Worm (Caenorhabditis elegans) whole organism, late embryonic: ENCODE results near the gene ced-8.

Experiments used
- C38D4.7 ChIP-seq: fragments of 200-800 bp; sonication (Bioruptor generic); optimal IDR thresholded peaks from 2 replicates; lab custom pipeline; 2018; ENCODE audit warnings: mild to moderate bottlenecking, missing genetic modification characterization, moderate library complexity, missing compliant biosample characterization
- F13H6.1 ChIP-seq: sonication (generic microtip); optimal IDR thresholded peaks from 2 replicates; lab custom pipeline; 2016; ENCODE audit warnings: missing genetic modification characterization, missing compliant biosample characterization
- T23F11.4 ChIP-seq: fragments of 200-800 bp; sonication (Bioruptor generic); optimal IDR thresholded peaks from 2 replicates; lab custom pipeline; 2018; ENCODE audit warnings: mild to moderate bottlenecking, missing genetic modification characterization, missing compliant biosample characterization
- Y22D7AL.16 ChIP-seq: sonication (generic microtip); optimal IDR thresholded peaks from 2 replicates; lab custom pipeline; 2016; ENCODE audit warnings: missing genetic modification characterization, missing compliant biosample characterization
- ahr-1 ChIP-seq: sonication (generic microtip); optimal IDR thresholded peaks from 2 replicates; lab custom pipeline; 2016; ENCODE audit warnings: missing genetic modification characterization, missing compliant biosample characterization
- ceh-18 ChIP-seq: sonication (generic microtip); optimal IDR thresholded peaks from 2 replicates; lab custom pipeline; 2016; ENCODE audit warnings: missing genetic modification characterization, missing compliant biosample characterization
- ceh-19 ChIP-seq: fragments of 200-800 bp; sonication (Bioruptor generic); optimal IDR thresholded peaks from 2 replicates; lab custom pipeline; 2018; ENCODE audit warnings: mild to moderate bottlenecking, missing genetic modification characterization, missing compliant biosample characterization
- ceh-2 ChIP-seq: sonication (generic microtip); optimal IDR thresholded peaks from 2 replicates; lab custom pipeline; 2016; ENCODE audit warnings: missing genotype, missing genetic modification characterization, missing compliant biosample characterization
- ceh-24 ChIP-seq: sonication (generic microtip); optimal IDR thresholded peaks from 2 replicates; lab custom pipeline; 2016; ENCODE audit warnings: mild to moderate bottlenecking, missing genetic modification characterization, missing compliant biosample characterization
- ceh-31 ChIP-seq: sonication (generic microtip); optimal IDR thresholded peaks from 2 replicates; lab custom pipeline; 2016; ENCODE audit warnings: missing genetic modification characterization, missing compliant biosample characterization
- ceh-34 ChIP-seq: sonication (generic microtip); optimal IDR thresholded peaks from 2 replicates; lab custom pipeline; 2016; ENCODE audit warnings: mild to moderate bottlenecking, missing genetic modification characterization, missing compliant biosample characterization
- ceh-45 ChIP-seq: fragments of 200-800 bp; sonication (Bioruptor generic); IDR thresholded peaks from 2 replicates; pipeline ENCODE4 v1.3.6; 2022; ENCODE audit warnings: missing genetic modification reagents, missing genetic modification characterization, missing compliant biosample characterization
- ceh-9 ChIP-seq: sonication (generic microtip); optimal IDR thresholded peaks from 2 replicates; lab custom pipeline; 2016; ENCODE audit warnings: mild to moderate bottlenecking, missing genetic modification characterization, inconsistent platforms, missing compliant biosample characterization
- elt-2 ChIP-seq: sonication (generic microtip); optimal IDR thresholded peaks from 2 replicates; lab custom pipeline; 2016; ENCODE audit warnings: missing genetic modification reagents, missing genetic modification characterization, missing compliant biosample characterization
- ets-4 ChIP-seq: sonication (generic microtip); optimal IDR thresholded peaks from 2 replicates; lab custom pipeline; 2016; ENCODE audit warnings: missing genetic modification characterization, missing compliant biosample characterization
- fkh-10 ChIP-seq: fragments of 150-350 bp; optimal IDR thresholded peaks from 2 replicates; lab custom pipeline; 2014; ENCODE audit warnings: missing biosample characterization, missing genetic modification reagents, missing genetic modification characterization
- hlh-15 ChIP-seq: sonication (generic microtip); optimal IDR thresholded peaks from 2 replicates; lab custom pipeline; 2016; ENCODE audit warnings: missing genetic modification characterization, missing compliant biosample characterization
- hlh-30 ChIP-seq: sonication (generic microtip); optimal IDR thresholded peaks from 2 replicates; lab custom pipeline; 2017; ENCODE audit warnings: antibody characterized with exemption, missing genetic modification characterization, missing compliant biosample characterization; ENCODE audit not compliant: insufficient read depth
- lim-6 ChIP-seq: sonication (generic microtip); optimal IDR thresholded peaks from 2 replicates; lab custom pipeline; 2016; ENCODE audit warnings: missing genetic modification characterization, missing compliant biosample characterization
- lin-11 ChIP-seq: fragments of 200-800 bp; sonication (Bioruptor generic); optimal IDR thresholded peaks from 2 replicates; lab custom pipeline; 2018; ENCODE audit warnings: mild to moderate bottlenecking, missing genetic modification characterization, missing compliant biosample characterization
- mec-3 ChIP-seq: sonication (generic microtip); optimal IDR thresholded peaks from 2 replicates; lab custom pipeline; 2016; ENCODE audit warnings: borderline replicate concordance, missing genetic modification characterization, missing compliant biosample characterization
- nfya-1 ChIP-seq: sonication (generic microtip); optimal IDR thresholded peaks from 2 replicates; lab custom pipeline; 2017; ENCODE audit warnings: missing genetic modification characterization, mild to moderate bottlenecking, missing compliant biosample characterization, antibody characterized with exemption, moderate library complexity
- nhr-11 ChIP-seq: fragments of 150-350 bp; optimal IDR thresholded peaks from 2 replicates; lab custom pipeline; 2014; ENCODE audit warnings: missing biosample characterization, missing genetic modification characterization
- npax-4 ChIP-seq: sonication (generic microtip); optimal IDR thresholded peaks from 2 replicates; lab custom pipeline; 2016; ENCODE audit warnings: missing genetic modification characterization, missing compliant biosample characterization
- odd-2 ChIP-seq: sonication (generic microtip); optimal IDR thresholded peaks from 2 replicates; lab custom pipeline; 2017; ENCODE audit warnings: antibody characterized with exemption, mild to moderate bottlenecking, missing genetic modification characterization, missing compliant biosample characterization
- pag-3 ChIP-seq: sonication (generic microtip); optimal IDR thresholded peaks from 2 replicates; lab custom pipeline; 2016; ENCODE audit warnings: missing compliant biosample characterization, missing genetic modification characterization, borderline replicate concordance
- pat-9 ChIP-seq: fragments of 200-800 bp; sonication (Bioruptor generic); optimal IDR thresholded peaks from 2 replicates; lab custom pipeline; 2018; ENCODE audit warnings: mild to moderate bottlenecking, missing genetic modification characterization, moderate library complexity, missing compliant biosample characterization
- pax-1 ChIP-seq: fragments of 150-350 bp; optimal IDR thresholded peaks from 2 replicates; lab custom pipeline; 2014; ENCODE audit warnings: missing biosample characterization, missing genetic modification characterization
- pha-2 ChIP-seq: sonication (generic microtip); optimal IDR thresholded peaks from 2 replicates; lab custom pipeline; 2017; ENCODE audit warnings: mild to moderate bottlenecking, missing genetic modification characterization, missing compliant biosample characterization
- pqm-1 ChIP-seq: sonication (generic microtip); optimal IDR thresholded peaks from 2 replicates; lab custom pipeline; 2016; ENCODE audit warnings: missing genetic modification characterization, missing compliant biosample characterization
- ref-2 ChIP-seq: sonication (generic microtip); optimal IDR thresholded peaks from 2 replicates; lab custom pipeline; 2016; ENCODE audit warnings: missing genetic modification characterization, missing compliant biosample characterization
- rnt-1 ChIP-seq: sonication (generic microtip); optimal IDR thresholded peaks from 2 replicates; lab custom pipeline; 2016; ENCODE audit warnings: missing genetic modification characterization, missing compliant biosample characterization
- sox-2 ChIP-seq: fragments of 200-800 bp; sonication (Bioruptor generic); IDR thresholded peaks from 2 replicates; pipeline ENCODE4 v1.3.6; 2022; ENCODE audit warnings: missing genetic modification reagents, missing genetic modification characterization, missing compliant biosample characterization
- syd-9 ChIP-seq: sonication (generic microtip); optimal IDR thresholded peaks from 2 replicates; lab custom pipeline; 2016; ENCODE audit warnings: mild to moderate bottlenecking, missing genetic modification characterization, moderate library complexity, missing compliant biosample characterization
- tbx-2 ChIP-seq: sonication (generic microtip); optimal IDR thresholded peaks from 2 replicates; lab custom pipeline; 2016; ENCODE audit warnings: missing genetic modification characterization, missing compliant biosample characterization
- tbx-7 ChIP-seq: sonication (generic microtip); optimal IDR thresholded peaks from 2 replicates; lab custom pipeline; 2016; ENCODE audit warnings: missing genotype, missing genetic modification characterization, missing compliant biosample characterization
- zip-5 ChIP-seq: sonication (generic microtip); optimal IDR thresholded peaks from 2 replicates; lab custom pipeline; 2016; ENCODE audit warnings: missing genetic modification characterization, missing compliant biosample characterization

ced-8 gene

ce11 chrX:8428319-8428888 is 11.7 kb upstream of the ced-8 start, which contains the start of gene F08F1.3:
Gene F08F1.3, plus strand, starts transcription at chrX:8428838.
- TF ChIP-seq ceh-18 (tag; lab: Kevin White, UChicago) = no peak
- peak; percentile 55 for TF ChIP-seq elt-2

- TF ChIP-seq hlh-30 (tag; lab: Kevin White, UChicago) = no peak
- peak; percentile 32 for TF ChIP-seq nfya-1 (tag; lab: Kevin White, UChicago)
- no peak for TF ChIP-seq npax-4
- TF ChIP-seq ceh-2 (tag; lab: Kevin White, UChicago) = peak; percentile 5
- peak; percentile 88 for TF ChIP-seq sox-2 (GFP tag; lab: Robert Waterston, UW)
- TF ChIP-seq tbx-2 = no peak
- no peak for TF ChIP-seq lin-11 (tag; lab: Kevin White, UChicago)
- no peak for TF ChIP-seq hlh-15
- no peak for TF ChIP-seq lim-6 (tag; lab: Kevin White, UChicago)
- no peak for TF ChIP-seq ceh-9
- TF ChIP-seq ceh-31 (tag; lab: Kevin White, UChicago) = peak; percentile 64
These were observed 9.5 kb upstream of the ced-8 start for ce11 chrX:8426160-8426712.

ce11 chrX:8424286-8424685 is 7.6 kb upstream of the ced-8 start:
- TF ChIP-seq ceh-45 (no peak), mec-3 (tag; lab: Kevin White, UChicago) (no peak), F13H6.1 (tag; lab: Kevin White, UChicago) (no peak), ref-2 (tag; lab: Kevin White, UChicago) (no peak), Y22D7AL.16 (tag; lab: Kevin White, UChicago) (no peak), zip-5 (no peak), T23F11.4 (GFP tag; lab: Kevin White, UChicago) (no peak), ceh-31 (tag; lab: Kevin White, UChicago) (no peak), pag-3 (tag; lab: Kevin White, UChicago) (no peak), ceh-18 (tag; lab: Kevin White, UChicago) (no peak), fkh-10 (GFP tag; lab: Kevin White, UChicago) (no peak), ceh-34 (tag; lab: Kevin White, UChicago) (no peak), ceh-24 (no peak), hlh-15 (no peak), rnt-1 (tag; lab: Kevin White, UChicago) (no peak), tbx-7 (tag; lab: Kevin White, UChicago) (no peak)

ce11 chrX:8423633-8424032 is 6.9 kb upstream of the ced-8 start, which contains the start of gene tth-1:
Gene tth-1, minus strand, starts transcription at chrX:8423733.
- TF ChIP-seq ahr-1 (no peak), odd-2 (tag; lab: Kevin White, UChicago) (no peak), C38D4.7 (GFP tag; lab: Kevin White, UChicago) (no peak), pqm-1 (no peak), ets-4 (tag; lab: Kevin White, UChicago) (no peak), ceh-24 (no peak), zip-5 (no peak), npax-4 (no peak), nhr-11 (tag; lab: Kevin White, UChicago) (no peak), lim-6 (tag; lab: Kevin White, UChicago) (no peak), pat-9 (tag; lab: Kevin White, UChicago) (no peak), pha-2 (no peak), syd-9 (no peak), ceh-19 (no peak), pax-1 (tag; lab: Kevin White, UChicago) (no peak)
